Worm (Caenorhabditis elegans) whole organism, L1 larva: ENCODE data around the gene K07C5.3.

Experiments
- C16A3.4 ChIP-seq: fragments of 150-350 bp; optimal IDR thresholded peaks from 2 replicates; lab custom pipeline; 2014; ENCODE audit warnings: missing biosample characterization, missing genetic modification characterization
- C34B4.2 ChIP-seq: sonication (generic microtip); optimal IDR thresholded peaks from 2 replicates; lab custom pipeline; 2017; ENCODE audit warnings: mild to moderate bottlenecking, missing genetic modification characterization, missing compliant biosample characterization
- alr-1 ChIP-seq: fragments of 200-800 bp; sonication (Bioruptor generic); optimal IDR thresholded peaks from 2 replicates; lab custom pipeline; 2018; ENCODE audit warnings: borderline replicate concordance, mild to moderate bottlenecking, missing genetic modification characterization, missing compliant biosample characterization
- aly-2 ChIP-seq: fragments of 150-350 bp; optimal IDR thresholded peaks from 2 replicates; lab custom pipeline; 2014; ENCODE audit warnings: missing biosample characterization, missing genetic modification characterization
- ama-1 ChIP-seq: fragments of 150-350 bp; optimal IDR thresholded peaks from 2 replicates; lab custom pipeline; 2014
- blmp-1 ChIP-seq: fragments of 150-350 bp; optimal IDR thresholded peaks from 2 replicates; lab custom pipeline; 2014; ENCODE audit warnings: missing biosample characterization, missing genetic modification characterization
- ceh-88 ChIP-seq: fragments of 200-800 bp; sonication (Bioruptor generic); IDR thresholded peaks from 2 replicates; pipeline ENCODE4 v1.3.6; 2022; ENCODE audit warnings: missing genetic modification characterization, missing compliant biosample characterization
- ces-1 ChIP-seq: fragments of 150-350 bp; optimal IDR thresholded peaks from 2 replicates; lab custom pipeline; 2014; ENCODE audit warnings: missing biosample characterization, missing genetic modification reagents, missing genetic modification characterization
- dpl-1 ChIP-seq, 3 experiments: fragments of 150-350 bp in 2 of 3; sonication (generic microtip) in 1 of 3; optimal IDR thresholded peaks; 2 replicates each; lab custom pipeline; 2014 to 2017; ENCODE audit warnings: missing biosample characterization in 3 of 3, missing genetic modification characterization in 3 of 3, missing genetic modification reagents in 3 of 3
- dsc-1 ChIP-seq: sonication (generic microtip); optimal IDR thresholded peaks from 2 replicates; lab custom pipeline; 2016; ENCODE audit warnings: mild to moderate bottlenecking, missing genetic modification characterization, missing compliant biosample characterization
- efl-1 ChIP-seq, 4 experiments: fragments of 150-350 bp; optimal IDR thresholded peaks in 3 of 4; peaks in 1 of 4; 1 replicate in 1 of 4; 2 replicates in 3 of 4; lab custom pipeline; 2014; ENCODE audit warnings: missing biosample characterization in 2 of 4, missing genetic modification characterization in 2 of 4, missing genetic modification reagents in 2 of 4
- efl-3 ChIP-seq: fragments of 200-800 bp; sonication (Bioruptor generic); optimal IDR thresholded peaks from 2 replicates; lab custom pipeline; 2018; ENCODE audit warnings: mild to moderate bottlenecking, missing genetic modification characterization, missing compliant biosample characterization
- egl-27 ChIP-seq, 2 experiments: fragments of 150-350 bp in 1 of 2; sonication (generic microtip); optimal IDR thresholded peaks; 3 replicates each; lab custom pipeline; 2017 to 2018; ENCODE audit warnings: missing biosample characterization in 2 of 2, missing genetic modification characterization in 2 of 2, missing genetic modification reagents in 2 of 2
- elt-3 ChIP-seq, 6 experiments: fragments of 150-350 bp in 1 of 6; sonication (generic microtip); optimal IDR thresholded peaks; 2 replicates each; lab custom pipeline; 2017 to 2018; ENCODE audit warnings: missing biosample characterization in 6 of 6, missing genetic modification characterization in 6 of 6, inconsistent platforms in 1 of 6
- fkh-4 ChIP-seq: sonication (generic microtip); optimal IDR thresholded peaks from 2 replicates; lab custom pipeline; 2016; ENCODE audit warnings: missing compliant biosample characterization, missing genetic modification characterization, borderline replicate concordance
- irx-1 ChIP-seq: sonication (generic microtip); optimal IDR thresholded peaks from 2 replicates; lab custom pipeline; 2016; ENCODE audit warnings: missing genetic modification characterization, missing compliant biosample characterization
- lin-14 ChIP-seq: fragments of 200-800 bp; sonication (Bioruptor generic); optimal IDR thresholded peaks from 2 replicates; lab custom pipeline; 2018; ENCODE audit warnings: mild to moderate bottlenecking, missing genetic modification characterization, moderate library complexity, missing compliant biosample characterization
- lin-35 ChIP-seq, 2 experiments: fragments of 150-350 bp; optimal IDR thresholded peaks; 2 replicates each; lab custom pipeline; 2014; ENCODE audit warnings: missing biosample characterization in 2 of 2, missing genetic modification characterization in 2 of 2, missing genetic modification reagents in 2 of 2
- lir-3 ChIP-seq: sonication (generic microtip); optimal IDR thresholded peaks from 2 replicates; lab custom pipeline; 2016; ENCODE audit warnings: mild to moderate bottlenecking, missing genetic modification characterization, moderate library complexity, missing compliant biosample characterization; ENCODE audit not compliant: poor library complexity
- lsy-2 ChIP-seq, 2 experiments: fragments of 150-350 bp; optimal IDR thresholded peaks; 2 replicates each; lab custom pipeline; 2014; ENCODE audit warnings: missing biosample characterization in 2 of 2, missing genetic modification characterization in 2 of 2
- mab-9 ChIP-seq: fragments of 200-800 bp; sonication (Bioruptor generic); IDR thresholded peaks from 2 replicates; pipeline ENCODE4 v1.3.6; 2022; ENCODE audit warnings: missing genetic modification reagents, missing genetic modification characterization, missing compliant biosample characterization
- mdl-1 ChIP-seq, 2 experiments: fragments of 150-350 bp; optimal IDR thresholded peaks; 2 replicates each; lab custom pipeline; 2014 to 2017; ENCODE audit warnings: missing biosample characterization in 2 of 2, missing genetic modification characterization in 2 of 2, inconsistent platforms in 1 of 2
- mef-2 ChIP-seq: fragments of 150-350 bp; optimal IDR thresholded peaks from 2 replicates; lab custom pipeline; 2014; ENCODE audit warnings: missing biosample characterization, missing genetic modification characterization
- nhr-19 ChIP-seq: fragments of 200-800 bp; sonication (Bioruptor generic); conservative IDR thresholded peaks from 2 replicates; pipeline ENCODE4 v1.3.6; 2022; ENCODE audit warnings: missing genetic modification characterization, missing compliant biosample characterization
- nhr-20 ChIP-seq: sonication (generic microtip); optimal IDR thresholded peaks from 2 replicates; lab custom pipeline; 2016; ENCODE audit warnings: mild to moderate bottlenecking, missing genetic modification characterization, missing compliant biosample characterization
- nhr-28 ChIP-seq: fragments of 150-350 bp; optimal IDR thresholded peaks from 2 replicates; lab custom pipeline; 2014; ENCODE audit warnings: missing biosample characterization, missing genetic modification characterization
- nhr-47 ChIP-seq: sonication (generic microtip); optimal IDR thresholded peaks from 2 replicates; lab custom pipeline; 2016; ENCODE audit warnings: mild to moderate bottlenecking, missing genetic modification characterization, moderate library complexity, missing compliant biosample characterization
- nhr-71 ChIP-seq: sonication (generic microtip); optimal IDR thresholded peaks from 2 replicates; lab custom pipeline; 2016; ENCODE audit warnings: mild to moderate bottlenecking, missing genetic modification characterization, moderate library complexity, missing compliant biosample characterization
- nhr-76 ChIP-seq: sonication (generic microtip); optimal IDR thresholded peaks from 2 replicates; lab custom pipeline; 2017; ENCODE audit warnings: missing biosample characterization, missing genetic modification characterization
- nhr-77 ChIP-seq: fragments of 150-350 bp; optimal IDR thresholded peaks from 2 replicates; lab custom pipeline; 2014; ENCODE audit warnings: missing biosample characterization, missing genetic modification characterization
- nhr-90 ChIP-seq: sonication (generic microtip); optimal IDR thresholded peaks from 2 replicates; lab custom pipeline; 2016; ENCODE audit warnings: mild to moderate bottlenecking, missing genetic modification characterization, missing compliant biosample characterization; ENCODE audit not compliant: poor library complexity
- pag-3 ChIP-seq: sonication (generic microtip); optimal IDR thresholded peaks from 2 replicates; lab custom pipeline; 2017; ENCODE audit warnings: missing genetic modification characterization, mild to moderate bottlenecking, missing compliant biosample characterization, antibody characterized with exemption, borderline replicate concordance; ENCODE audit not compliant: insufficient read depth
- pqm-1 ChIP-seq: sonication (generic microtip); optimal IDR thresholded peaks from 3 replicates; lab custom pipeline; 2017; ENCODE audit warnings: missing biosample characterization, missing genetic modification characterization
- sox-4 ChIP-seq: sonication (generic microtip); optimal IDR thresholded peaks from 2 replicates; lab custom pipeline; 2016; ENCODE audit warnings: missing genetic modification characterization, missing compliant biosample characterization
- sptf-1 ChIP-seq: fragments of 150-350 bp; optimal IDR thresholded peaks from 2 replicates; lab custom pipeline; 2014; ENCODE audit warnings: missing biosample characterization, missing genetic modification characterization
- sup-37 ChIP-seq: fragments of 200-800 bp; sonication (Bioruptor generic); optimal IDR thresholded peaks from 2 replicates; lab custom pipeline; 2018; ENCODE audit warnings: mild to moderate bottlenecking, missing genetic modification characterization, missing compliant biosample characterization
- tbx-2 ChIP-seq: sonication (generic microtip); optimal IDR thresholded peaks from 2 replicates; lab custom pipeline; 2016; ENCODE audit warnings: missing genetic modification characterization, missing compliant biosample characterization
- tlp-1 ChIP-seq: fragments of 150-350 bp; optimal IDR thresholded peaks from 2 replicates; lab custom pipeline; 2014; ENCODE audit warnings: missing biosample characterization, missing genetic modification characterization
- unc-30 ChIP-seq: sonication (generic microtip); optimal IDR thresholded peaks from 2 replicates; lab custom pipeline; 2017; ENCODE audit warnings: missing biosample characterization, missing genetic modification characterization
- xbp-1 ChIP-seq: sonication (generic microtip); optimal IDR thresholded peaks from 2 replicates; lab custom pipeline; 2016; ENCODE audit warnings: missing genetic modification characterization, missing compliant biosample characterization
- zip-4 ChIP-seq: fragments of 200-800 bp; sonication (Bioruptor generic); optimal IDR thresholded peaks from 2 replicates; lab custom pipeline; 2018; ENCODE audit warnings: mild to moderate bottlenecking, missing genetic modification characterization, moderate library complexity, missing compliant biosample characterization
- ztf-11 ChIP-seq, 2 experiments: sonication (generic microtip); optimal IDR thresholded peaks; 2 replicates each; lab custom pipeline; 2016 to 2017; ENCODE audit warnings: missing genetic modification characterization in 2 of 2, missing biosample characterization in 1 of 2, missing compliant biosample characterization in 1 of 2
- ztf-4 ChIP-seq: fragments of 150-350 bp; optimal IDR thresholded peaks from 2 replicates; lab custom pipeline; 2014; ENCODE audit warnings: missing biosample characterization, missing genetic modification characterization

The K07C5.3 gene

ce11 chrV:10328080-10328479 lies 14.8 kb upstream of the K07C5.3 start:
- TF ChIP-seq lin-14 (GFP tag; lab: Kevin White, UChicago) (peak; percentile 16), lir-3 (tag; lab: Kevin White, UChicago) (no peak), nhr-90 (no peak), tbx-2 (tag; lab: Kevin White, UChicago) (peak; percentile 15), nhr-76 (tag; lab: Kevin White, UChicago) (no peak)

DNA sequence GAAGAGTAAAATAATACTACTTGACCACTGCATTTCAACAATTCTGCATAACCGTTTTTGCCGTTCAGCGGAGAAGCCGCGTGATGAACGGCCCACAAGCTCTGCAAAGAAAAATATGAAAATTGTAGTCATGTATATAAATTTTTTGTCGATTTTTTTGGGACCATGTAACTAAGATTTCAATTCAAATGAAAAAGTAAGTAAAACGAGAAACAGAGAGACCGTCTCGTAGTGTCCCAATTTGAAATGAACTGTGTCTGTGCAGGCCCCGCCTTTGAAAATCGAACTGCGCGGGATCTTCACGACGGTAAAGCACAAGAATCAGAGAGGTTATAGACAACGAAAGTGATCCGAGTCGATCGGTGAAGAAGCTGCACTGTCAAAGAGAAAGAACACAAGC lies 10.8 kb upstream of the K07C5.3 start, which contains the start of gene crm-1:
Gene crm-1 (minus strand): TSS at position 101 of the 400 bp plus-strand sequence.
- TF ChIP-seq tbx-2 (tag; lab: Kevin White, UChicago) (peak; percentile 15), ama-1 (no peak), lin-14 (GFP tag; lab: Kevin White, UChicago) (peak; percentile 1), C34B4.2 (tag; lab: Kevin White, UChicago) (no peak), irx-1 (tag; lab: Kevin White, UChicago) (no peak), nhr-77 (tag; lab: Kevin White, UChicago) (peak; percentile 9)

- TF ChIP-seq fkh-4 (tag; lab: Kevin White, UChicago) (no peak), ztf-4 (tag; lab: Kevin White, UChicago) (no peak), nhr-71 (tag; lab: Kevin White, UChicago) (no peak), blmp-1 (tag; lab: Kevin White, UChicago) (peak; percentile 65), mab-9 (GFP tag; lab: Robert Waterston, UW) (no peak), sox-4 (tag; lab: Kevin White, UChicago) (no peak), efl-1 (optimal IDR thresholded peaks at IDR 0.05; lab: Kevin White, UChicago) (no peak), efl-1 (GFP tag; optimal IDR thresholded peaks at IDR 0.05 in 1 of 2; lab: Kevin White, UChicago) (peak in 1 of 2 experiments; percentile 8), nhr-20 (tag; lab: Kevin White, UChicago) (no peak), xbp-1 (no peak), pqm-1 (tag; lab: Kevin White, UChicago) (no peak)
These were observed 9.0 kb upstream of the K07C5.3 start for ce11 chrV:10333843-10334242.

- TF ChIP-seq dsc-1 (no peak), pag-3 (tag; lab: Kevin White, UChicago) (no peak), lin-35 (GFP tag; optimal IDR thresholded peaks at IDR 0.05; lab: Kevin White, UChicago) (peak; percentile 32 to 39), ceh-88 (GFP tag; lab: Robert Waterston, UW) (no peak), egl-27 (tag; optimal IDR thresholded peaks at IDR 0.05; lab: Kevin White, UChicago) (no peak), C16A3.4 (peak; percentile 68), dpl-1 (GFP tag; optimal IDR thresholded peaks at IDR 0.05; lab: Kevin White, UChicago) (peak in 1 of 3 experiments; percentile 64), aly-2 (tag; lab: Kevin White, UChicago) (no peak), unc-30 (no peak), nhr-28 (no peak), tlp-1 (tag; lab: Kevin White, UChicago) (no peak), nhr-19 (GFP tag; lab: Robert Waterston, UW) (no peak), fkh-4 (tag; lab: Kevin White, UChicago) (no peak), lir-3 (tag; lab: Kevin White, UChicago) (no peak), elt-3 (tag; optimal IDR thresholded peaks at IDR 0.05; lab: Kevin White, UChicago) (peak in 1 of 6 experiments; percentile 26), sox-4 (tag; lab: Kevin White, UChicago) (no peak), zip-4 (GFP tag; lab: Kevin White, UChicago) (no peak), efl-1 (optimal IDR thresholded peaks at IDR 0.05; lab: Kevin White, UChicago) (peak; percentile 40 to 44), efl-1 (GFP tag; optimal IDR thresholded peaks at IDR 0.05 in 1 of 2; lab: Kevin White, UChicago) (peak; percentile 49 to 85), pqm-1 (tag; lab: Kevin White, UChicago) (no peak), sup-37 (GFP tag; lab: Kevin White, UChicago) (no peak), nhr-77 (tag; lab: Kevin White, UChicago) (no peak), sptf-1 (tag; lab: Kevin White, UChicago) (no peak), mef-2 (tag; lab: Kevin White, UChicago) (no peak), mdl-1 (tag; optimal IDR thresholded peaks at IDR 0.05; lab: Kevin White, UChicago) (no peak), efl-3 (no peak), ztf-11 (tag; optimal IDR thresholded peaks at IDR 0.05; lab: Kevin White, UChicago) (no peak), ces-1 (GFP tag; lab: Kevin White, UChicago) (no peak), nhr-20 (tag; lab: Kevin White, UChicago) (peak; percentile 25), lsy-2 (tag; optimal IDR thresholded peaks at IDR 0.05; lab: Kevin White, UChicago) (peak; percentile 32 to 68), alr-1 (tag; lab: Kevin White, UChicago) (no peak), nhr-47 (tag; lab: Kevin White, UChicago) (peak; percentile 12)
These were observed 4.4 kb upstream of the K07C5.3 start, which contains the start of gene arx-2 for ce11 chrV:10338305-10338992. TSS of gene arx-2 (minus strand) at chrV:10338355.
